Worm (Caenorhabditis elegans): ENCODE measurements around the gene srh-137.

The srh-137 gene

DNA sequence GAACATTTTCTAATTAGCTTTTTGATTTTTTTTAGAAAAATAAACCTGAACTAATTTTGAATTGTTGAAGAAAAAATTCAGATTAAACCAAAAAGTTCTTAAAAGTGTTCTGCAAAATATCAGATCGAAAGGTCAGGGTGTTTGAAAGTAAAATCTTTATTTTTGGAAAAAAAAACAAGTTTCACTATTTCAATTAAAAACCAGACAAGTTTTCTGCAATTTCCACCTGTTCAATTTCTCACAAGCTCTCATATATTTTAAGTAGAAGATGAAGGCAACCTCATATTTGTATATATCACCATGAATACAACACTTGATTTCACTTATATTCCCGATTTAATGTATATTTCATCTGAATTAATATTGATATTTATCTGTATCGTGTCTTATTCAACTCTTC is 29.2 kb downstream of the srh-137 start, which contains the start of gene srz-102:
Gene srz-102 (plus strand): TSS at position 301 of the 400 bp plus-strand sequence.
- no peak for TF ChIP-seq pag-3 (tag; optimal IDR thresholded peaks at IDR 0.05; ENCODE audit: borderline replicate concordance)
- TF ChIP-seq unc-3 (GFP tag; conservative IDR thresholded peaks at IDR 0.05): no peak
- TF ChIP-seq unc-3 (tag; optimal IDR thresholded peaks at IDR 0.05): no peak
- no peak for TF ChIP-seq C08G9.2 (tag; optimal IDR thresholded peaks at IDR 0.05)
- no peak for TF ChIP-seq elt-2 (tag; optimal IDR thresholded peaks at IDR 0.05)
- TF ChIP-seq hlh-8 (tag; optimal IDR thresholded peaks at IDR 0.05): no peak
- TF ChIP-seq ama-1 (optimal IDR thresholded peaks at IDR 0.05): no peak
- no peak for TF ChIP-seq pros-1 (tag; optimal IDR thresholded peaks at IDR 0.05)
- no peak for TF ChIP-seq F13H6.1 (tag; optimal IDR thresholded peaks at IDR 0.05)
- TF ChIP-seq ceh-30 (tag; optimal IDR thresholded peaks at IDR 0.05): no peak
- TF ChIP-seq rnt-1 (tag; optimal IDR thresholded peaks at IDR 0.05): no peak

DNA sequence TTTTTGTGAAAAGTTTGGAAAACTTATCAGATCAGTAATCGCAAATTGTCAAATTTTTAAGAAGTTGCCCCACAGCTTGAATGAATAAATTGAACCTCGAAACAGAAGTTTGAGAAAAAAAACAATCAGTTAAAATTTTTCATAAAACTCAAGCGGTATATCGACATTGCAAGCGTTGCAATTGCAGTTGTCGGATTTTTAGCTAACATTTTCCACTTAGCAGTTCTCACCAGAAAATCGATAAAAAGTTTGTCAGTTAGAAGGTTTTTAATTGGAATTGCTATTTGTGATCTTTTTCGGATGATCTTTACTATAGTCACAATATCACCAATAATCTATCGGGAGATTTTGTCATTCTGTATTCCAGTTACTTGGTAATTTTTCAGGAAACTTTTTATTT is 30.7 kb downstream of the srh-137 start, which contains the start of gene srw-43:
Gene srw-43 (plus strand): TSS at position 301 of the 400 bp plus-strand sequence.
- TF ChIP-seq ceh-30 (tag; optimal IDR thresholded peaks at IDR 0.05): no peak
- TF ChIP-seq ama-1 (optimal IDR thresholded peaks at IDR 0.05): no peak
- no peak for TF ChIP-seq hlh-30 (tag; optimal IDR thresholded peaks at IDR 0.05; ENCODE audit: insufficient read depth)
- TF ChIP-seq pax-1 (tag; optimal IDR thresholded peaks at IDR 0.05): no peak
- no peak for TF ChIP-seq ceh-22 (tag; optimal IDR thresholded peaks at IDR 0.05)
- TF ChIP-seq T23F11.4 (GFP tag; optimal IDR thresholded peaks at IDR 0.05): no peak
- no peak for TF ChIP-seq elt-4 (tag; optimal IDR thresholded peaks at IDR 0.05)
- TF ChIP-seq K02D7.2 (tag; optimal IDR thresholded peaks at IDR 0.05): no peak
- no peak for TF ChIP-seq ceh-6 (GFP tag; optimal IDR thresholded peaks at IDR 0.05)
- no peak for TF ChIP-seq C08G9.2 (tag; optimal IDR thresholded peaks at IDR 0.05)

DNA sequence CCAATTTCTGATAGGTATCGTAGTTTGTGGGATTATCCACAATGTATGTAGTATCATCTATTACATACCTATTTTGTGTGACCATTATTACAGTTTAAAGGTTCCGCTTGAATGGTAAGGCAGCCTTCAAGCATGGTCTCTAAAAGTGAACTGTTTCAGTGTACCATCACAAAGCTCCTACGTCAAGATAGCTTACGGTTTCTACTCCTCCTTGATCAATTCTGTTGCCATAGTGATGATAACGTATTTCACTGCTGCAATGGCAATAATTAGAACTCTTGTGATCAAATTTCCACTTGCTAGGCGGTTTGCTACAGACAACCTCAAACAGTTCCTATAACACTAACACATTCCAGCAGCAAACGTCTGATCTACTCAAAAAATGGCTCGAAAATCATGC is 33.1 kb downstream of the srh-137 start:
- TF ChIP-seq sox-4 (tag; optimal IDR thresholded peaks at IDR 0.05) (no peak), elt-4 (tag; optimal IDR thresholded peaks at IDR 0.05) (no peak), hlh-6 (tag; optimal IDR thresholded peaks at IDR 0.05) (no peak), lin-11 (tag; optimal IDR thresholded peaks at IDR 0.05) (no peak), pax-1 (tag; optimal IDR thresholded peaks at IDR 0.05) (no peak), unc-55 (GFP tag; optimal IDR thresholded peaks at IDR 0.05) (no peak), gmeb-2 (tag; optimal IDR thresholded peaks at IDR 0.05) (no peak), dmd-4 (tag; optimal IDR thresholded peaks at IDR 0.05; ENCODE audit: borderline replicate concordance) (no peak), unc-86 (tag; optimal IDR thresholded peaks at IDR 0.05) (no peak), dve-1 (tag; optimal IDR thresholded peaks at IDR 0.05) (no peak), Y22D7AL.16 (tag; optimal IDR thresholded peaks at IDR 0.05) (no peak), ceh-45 (GFP tag; IDR thresholded peaks at IDR 0.05) (no peak), F13H6.1 (tag; optimal IDR thresholded peaks at IDR 0.05) (no peak), syd-9 (tag; optimal IDR thresholded peaks at IDR 0.05) (no peak), ceh-31 (tag; optimal IDR thresholded peaks at IDR 0.05) (no peak), fkh-6 (tag; optimal IDR thresholded peaks at IDR 0.05) (no peak), nhr-232 (tag; optimal IDR thresholded peaks at IDR 0.05) (no peak)

DNA sequence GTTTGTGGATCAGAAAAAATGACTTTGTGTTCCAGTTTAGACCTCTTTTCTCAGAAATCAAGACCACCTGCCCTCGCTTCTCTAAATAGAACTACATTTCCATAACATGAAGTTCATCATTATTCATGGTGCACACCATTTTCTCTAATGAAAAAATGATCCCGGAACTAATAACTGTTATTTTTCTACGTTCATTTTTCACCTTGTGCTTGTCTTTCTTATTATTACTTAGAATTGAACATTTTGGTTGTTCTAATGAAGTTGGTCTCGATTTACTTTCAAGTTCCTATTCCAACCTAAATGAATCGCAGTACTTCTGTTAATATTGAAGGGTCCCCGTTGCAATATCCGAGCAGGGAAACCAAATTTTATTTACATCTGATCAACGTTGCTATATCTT is 33.6 kb downstream of the srh-137 start, which contains the start of gene srw-36:
Gene srw-36 (plus strand): TSS at position 301 of the 400 bp plus-strand sequence.
- TF ChIP-seq fax-1 (tag; optimal IDR thresholded peaks at IDR 0.05): no peak

DNA sequence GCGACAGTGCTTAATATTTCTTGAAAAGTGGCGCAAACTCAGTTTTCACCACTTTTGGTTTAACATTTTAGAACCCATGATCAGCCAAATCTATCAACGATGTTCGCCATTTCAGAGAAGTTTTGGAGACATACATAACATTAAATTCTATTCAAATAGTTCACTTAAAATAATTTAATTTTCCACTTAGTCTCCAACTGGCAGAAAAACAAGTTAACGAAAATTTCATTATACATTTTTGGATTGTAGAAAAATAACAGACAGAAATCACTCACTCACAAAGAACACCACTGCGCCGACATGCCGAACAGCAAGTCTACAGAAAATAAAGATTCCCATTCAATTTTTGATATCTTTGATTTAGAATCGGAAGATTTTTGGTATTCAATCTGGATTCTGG is 36.5 kb downstream of the srh-137 start, which contains the start of gene srw-44:
Gene srw-44 (plus strand): TSS at position 301 of the 400 bp plus-strand sequence.
- TF ChIP-seq F13H6.1 (tag; optimal IDR thresholded peaks at IDR 0.05) (no peak), ceh-14 (tag; optimal IDR thresholded peaks at IDR 0.05) (no peak), gmeb-2 (tag; optimal IDR thresholded peaks at IDR 0.05) (no peak), syd-9 (tag; optimal IDR thresholded peaks at IDR 0.05) (no peak), nfya-1 (tag; optimal IDR thresholded peaks at IDR 0.05) (no peak), fkh-10 (GFP tag; optimal IDR thresholded peaks at IDR 0.05) (no peak), dmd-4 (tag; optimal IDR thresholded peaks at IDR 0.05; ENCODE audit: borderline replicate concordance) (no peak), ama-1 (optimal IDR thresholded peaks at IDR 0.05) (no peak), lin-11 (tag; optimal IDR thresholded peaks at IDR 0.05) (no peak), pax-1 (tag; optimal IDR thresholded peaks at IDR 0.05) (no peak), ztf-16 (tag; optimal IDR thresholded peaks at IDR 0.05) (no peak), fax-1 (tag; optimal IDR thresholded peaks at IDR 0.05) (no peak), ceh-48 (tag; optimal IDR thresholded peaks at IDR 0.05) (no peak), fkh-6 (tag; optimal IDR thresholded peaks at IDR 0.05) (no peak), unc-3 (GFP tag; conservative IDR thresholded peaks at IDR 0.05) (no peak), unc-3 (tag; optimal IDR thresholded peaks at IDR 0.05) (no peak)
